Worm (Caenorhabditis elegans) whole organism, L2 larva: ENCODE results near the gene mdh-2.

Experiments
- C34F6.9 ChIP-seq: fragments of 150-350 bp; optimal IDR thresholded peaks from 2 replicates; lab custom pipeline; 2014; ENCODE audit warnings: missing biosample characterization, missing genetic modification characterization
- F13H6.1 ChIP-seq: sonication (generic microtip); optimal IDR thresholded peaks from 2 replicates; lab custom pipeline; 2016; ENCODE audit warnings: missing genetic modification characterization, missing compliant biosample characterization
- R02D3.7 ChIP-seq: fragments of 150-350 bp; optimal IDR thresholded peaks from 2 replicates; lab custom pipeline; 2014; ENCODE audit warnings: missing biosample characterization, missing genetic modification characterization
- Y55F3AM.14 ChIP-seq: fragments of 200-800 bp; sonication (Bioruptor generic); optimal IDR thresholded peaks from 2 replicates; lab custom pipeline; 2018; ENCODE audit warnings: mild to moderate bottlenecking, missing genetic modification characterization, missing compliant biosample characterization
- alr-1 ChIP-seq: fragments of 150-350 bp; optimal IDR thresholded peaks from 2 replicates; lab custom pipeline; 2014; ENCODE audit warnings: missing biosample characterization, missing genetic modification characterization
- aly-2 ChIP-seq: fragments of 150-350 bp; optimal IDR thresholded peaks from 2 replicates; lab custom pipeline; 2014; ENCODE audit warnings: missing biosample characterization, missing genetic modification characterization
- blmp-1 ChIP-seq: sonication (generic microtip); optimal IDR thresholded peaks from 2 replicates; lab custom pipeline; 2017; ENCODE audit warnings: missing genetic modification characterization, mild to moderate bottlenecking, missing compliant biosample characterization, antibody characterized with exemption, moderate library complexity; ENCODE audit not compliant: insufficient read depth
- ceh-16 ChIP-seq: fragments of 150-350 bp; optimal IDR thresholded peaks from 2 replicates; lab custom pipeline; 2014; ENCODE audit warnings: missing biosample characterization, missing genetic modification characterization
- ceh-82 ChIP-seq: fragments of 150-350 bp; optimal IDR thresholded peaks from 2 replicates; lab custom pipeline; 2014; ENCODE audit warnings: missing biosample characterization, missing genetic modification characterization
- crh-2 ChIP-seq: sonication (generic microtip); optimal IDR thresholded peaks from 2 replicates; lab custom pipeline; 2017; ENCODE audit warnings: missing biosample characterization, missing genetic modification characterization
- dmd-4 ChIP-seq: sonication (generic microtip); optimal IDR thresholded peaks from 2 replicates; lab custom pipeline; 2017; ENCODE audit warnings: missing biosample characterization, missing genetic modification characterization
- egl-27 ChIP-seq: sonication (generic microtip); optimal IDR thresholded peaks from 3 replicates; lab custom pipeline; 2017; ENCODE audit warnings: missing biosample characterization, missing genetic modification reagents, missing genetic modification characterization
- elt-1 ChIP-seq: fragments of 150-350 bp; optimal IDR thresholded peaks from 2 replicates; lab custom pipeline; 2014; ENCODE audit warnings: missing biosample characterization, missing genetic modification characterization
- elt-3 ChIP-seq: sonication (generic microtip); optimal IDR thresholded peaks from 2 replicates; lab custom pipeline; 2017; ENCODE audit warnings: missing biosample characterization, missing genetic modification characterization
- fos-1 ChIP-seq: fragments of 150-350 bp; optimal IDR thresholded peaks from 2 replicates; lab custom pipeline; 2014; ENCODE audit warnings: missing biosample characterization, missing genetic modification characterization
- gmeb-1 ChIP-seq: fragments of 150-350 bp; optimal IDR thresholded peaks from 2 replicates; lab custom pipeline; 2014; ENCODE audit warnings: missing biosample characterization, missing genetic modification characterization
- lin-11 ChIP-seq: fragments of 150-350 bp; sonication (generic microtip); optimal IDR thresholded peaks from 2 replicates; lab custom pipeline; 2014; ENCODE audit warnings: missing biosample characterization, missing genetic modification characterization, inconsistent platforms, mixed read lengths
- lin-13 ChIP-seq: fragments of 150-350 bp; optimal IDR thresholded peaks from 2 replicates; lab custom pipeline; 2014; ENCODE audit warnings: missing biosample characterization, missing genetic modification reagents, missing genetic modification characterization
- lin-39 ChIP-seq: fragments of 150-350 bp; optimal IDR thresholded peaks from 2 replicates; lab custom pipeline; 2014; ENCODE audit warnings: missing biosample characterization, missing genetic modification reagents, missing genetic modification characterization
- lsy-2 ChIP-seq, 2 experiments: fragments of 150-350 bp in 1 of 2; sonication (generic microtip) in 1 of 2; optimal IDR thresholded peaks; 2 replicates each; lab custom pipeline; 2014 to 2017; ENCODE audit warnings: missing biosample characterization in 2 of 2, missing genetic modification characterization in 2 of 2
- mab-5 ChIP-seq: fragments of 150-350 bp; optimal IDR thresholded peaks from 2 replicates; lab custom pipeline; 2014; ENCODE audit warnings: missing biosample characterization, missing genetic modification characterization
- mbf-1 ChIP-seq: sonication (generic microtip); optimal IDR thresholded peaks from 2 replicates; lab custom pipeline; 2017; ENCODE audit warnings: missing biosample characterization, missing genetic modification characterization
- mdl-1 ChIP-seq, 2 experiments: fragments of 150-350 bp in 1 of 2; sonication (generic microtip) in 1 of 2; optimal IDR thresholded peaks; 2 replicates each; lab custom pipeline; 2017; ENCODE audit warnings: missing biosample characterization in 2 of 2, missing genetic modification characterization in 2 of 2
- nhr-10 ChIP-seq: sonication (generic microtip); optimal IDR thresholded peaks from 2 replicates; lab custom pipeline; 2017; ENCODE audit warnings: missing biosample characterization, missing genetic modification characterization
- nhr-11 ChIP-seq: fragments of 150-350 bp; optimal IDR thresholded peaks from 2 replicates; lab custom pipeline; 2014; ENCODE audit warnings: missing biosample characterization, missing genetic modification characterization
- nhr-12 ChIP-seq: fragments of 150-350 bp; optimal IDR thresholded peaks from 2 replicates; lab custom pipeline; 2014; ENCODE audit warnings: missing biosample characterization, missing genetic modification characterization
- nhr-129 ChIP-seq: fragments of 150-350 bp; optimal IDR thresholded peaks from 2 replicates; lab custom pipeline; 2014; ENCODE audit warnings: missing biosample characterization, missing genetic modification characterization
- nhr-21 ChIP-seq: fragments of 150-350 bp; optimal IDR thresholded peaks from 2 replicates; lab custom pipeline; 2014; ENCODE audit warnings: missing biosample characterization, missing genetic modification characterization
- nhr-23 ChIP-seq: fragments of 150-350 bp; optimal IDR thresholded peaks from 2 replicates; lab custom pipeline; 2014; ENCODE audit warnings: missing biosample characterization, missing genetic modification reagents, missing genetic modification characterization
- nhr-25 ChIP-seq: fragments of 150-350 bp; sonication (generic microtip); optimal IDR thresholded peaks from 3 replicates; lab custom pipeline; 2014; ENCODE audit warnings: missing biosample characterization, missing genetic modification characterization
- nhr-6 ChIP-seq: fragments of 150-350 bp; optimal IDR thresholded peaks from 2 replicates; lab custom pipeline; 2014; ENCODE audit warnings: missing biosample characterization, missing genetic modification characterization
- nhr-77 ChIP-seq: fragments of 150-350 bp; optimal IDR thresholded peaks from 2 replicates; lab custom pipeline; 2014; ENCODE audit warnings: missing biosample characterization, missing genetic modification characterization
- peb-1 ChIP-seq: fragments of 150-350 bp; optimal IDR thresholded peaks from 2 replicates; lab custom pipeline; 2014; ENCODE audit warnings: missing biosample characterization, missing genetic modification characterization
- sem-4 ChIP-seq: fragments of 150-350 bp; optimal IDR thresholded peaks from 2 replicates; lab custom pipeline; 2014; ENCODE audit warnings: missing biosample characterization, missing genetic modification reagents, missing genetic modification characterization
- skn-1 ChIP-seq: sonication (generic microtip); optimal IDR thresholded peaks from 2 replicates; lab custom pipeline; 2017; ENCODE audit warnings: missing biosample characterization, missing genetic modification characterization
- sma-3 ChIP-seq: sonication (generic microtip); optimal IDR thresholded peaks from 2 replicates; lab custom pipeline; 2016; ENCODE audit warnings: missing genetic modification reagents, missing genetic modification characterization, missing compliant biosample characterization
- sma-9 ChIP-seq, 2 experiments: fragments of 150-350 bp in 1 of 2; sonication (generic microtip) in 1 of 2; optimal IDR thresholded peaks; 2 replicates each; lab custom pipeline; 2014 to 2016; ENCODE audit warnings: missing genetic modification characterization in 2 of 2, mild to moderate bottlenecking in 1 of 2, missing biosample characterization in 1 of 2, missing compliant biosample characterization in 1 of 2, missing genetic modification reagents in 1 of 2, moderate library complexity in 1 of 2
- unc-39 ChIP-seq: fragments of 150-350 bp; optimal IDR thresholded peaks from 2 replicates; lab custom pipeline; 2014; ENCODE audit warnings: missing biosample characterization, missing genetic modification characterization
- unc-55 ChIP-seq: fragments of 150-350 bp; sonication (generic microtip); optimal IDR thresholded peaks from 3 replicates; lab custom pipeline; 2014; ENCODE audit warnings: missing biosample characterization, missing genetic modification reagents, missing genetic modification characterization
- unc-62 ChIP-seq: fragments of 150-350 bp; optimal IDR thresholded peaks from 2 replicates; lab custom pipeline; 2014; ENCODE audit warnings: missing biosample characterization, missing genetic modification reagents, missing genetic modification characterization
- zag-1 ChIP-seq: fragments of 150-350 bp; optimal IDR thresholded peaks from 2 replicates; lab custom pipeline; 2014; ENCODE audit warnings: missing biosample characterization, missing genetic modification characterization
- ztf-1 ChIP-seq: fragments of 200-800 bp; sonication (Bioruptor generic); conservative IDR thresholded peaks from 2 replicates; pipeline ENCODE4 v1.3.6; 2022; ENCODE audit warnings: missing genetic modification characterization, missing compliant biosample characterization

mdh-2 gene

DNA sequence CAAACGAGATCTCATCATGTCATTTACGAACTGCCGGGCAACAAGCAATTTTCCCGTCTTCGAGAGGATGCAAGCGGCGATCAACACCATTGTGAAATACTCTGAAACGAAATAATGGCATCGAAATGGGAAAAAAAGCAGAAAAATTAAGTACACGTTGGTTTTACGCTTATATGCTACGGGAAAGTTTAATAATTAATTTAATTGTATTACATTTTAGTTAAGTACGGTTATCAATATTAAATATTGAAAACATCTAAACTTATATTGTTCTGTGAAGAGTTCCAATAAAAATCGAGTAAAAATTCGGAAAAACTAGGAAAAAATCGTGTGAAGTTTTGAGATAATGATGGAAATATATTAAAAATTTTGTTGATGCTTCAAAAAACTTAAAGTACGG, 17.0 kb upstream of the mdh-2 start, which contains the start of gene copd-1:
Gene copd-1 (minus strand): TSS at position 101 of the 400 bp plus-strand sequence.
- TF ChIP-seq Y55F3AM.14 (no peak), nhr-23 (tag; lab: Kevin White, UChicago) (no peak)
- TF ChIP-seq, all 48 proteins: peak for 0

DNA sequence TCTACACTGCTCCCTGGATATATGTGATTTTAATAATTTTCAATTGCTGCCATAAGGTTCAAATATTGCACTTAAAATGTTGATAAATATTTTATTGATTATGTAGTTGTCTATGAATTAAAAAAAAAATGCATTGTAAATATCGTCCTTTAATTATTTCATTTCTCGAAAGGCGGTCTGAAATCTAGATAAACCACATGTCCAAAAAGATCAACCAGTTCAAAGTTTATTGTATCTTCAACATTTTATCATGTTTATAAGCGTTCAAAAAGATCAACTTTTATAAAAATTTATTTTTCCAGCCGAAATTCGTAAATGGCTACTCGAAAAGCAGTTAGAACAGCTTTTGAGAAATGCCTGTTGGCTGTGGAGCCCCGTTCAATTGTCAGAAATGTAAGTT, 12.0 kb upstream of the mdh-2 start, which contains the start of gene C13B9.2:
Gene C13B9.2 (plus strand): TSS at position 301 of the 400 bp plus-strand sequence.
- TF ChIP-seq mdl-1 (tag; optimal IDR thresholded peaks at IDR 0.05; lab: Kevin White, UChicago) (no peak), lin-11 (tag; lab: Kevin White, UChicago) (no peak), alr-1 (tag; lab: Kevin White, UChicago) (no peak), ceh-82 (tag; lab: Kevin White, UChicago) (no peak), nhr-6 (tag; lab: Kevin White, UChicago) (no peak), egl-27 (no peak), Y55F3AM.14 (no peak), lin-39 (tag; lab: Kevin White, UChicago) (no peak), nhr-21 (tag; lab: Kevin White, UChicago) (no peak), unc-39 (tag; lab: Kevin White, UChicago) (no peak), ztf-1 (no peak), blmp-1 (tag; lab: Kevin White, UChicago) (no peak), nhr-23 (tag; lab: Kevin White, UChicago) (no peak), sem-4 (no peak), ceh-16 (tag; lab: Kevin White, UChicago) (no peak), nhr-12 (tag; lab: Kevin White, UChicago) (no peak), nhr-10 (no peak), mab-5 (tag; lab: Kevin White, UChicago) (no peak), nhr-11 (no peak)

- TF ChIP-seq unc-55 (peak; percentile 81), crh-2 (peak; percentile 51), mab-5 (tag; lab: Kevin White, UChicago) (peak; percentile 13), mbf-1 (no peak), nhr-21 (tag; lab: Kevin White, UChicago) (peak; percentile 7), nhr-129 (tag; lab: Kevin White, UChicago) (peak; percentile 26), alr-1 (tag; lab: Kevin White, UChicago) (no peak), fos-1 (tag; lab: Kevin White, UChicago) (peak; percentile 27), lsy-2 (tag; optimal IDR thresholded peaks at IDR 0.05; lab: Kevin White, UChicago) (peak; percentile 23 to 77), lin-13 (GFP tag; lab: Kevin White, UChicago) (peak; percentile 38), dmd-4 (no peak), C34F6.9 (tag; lab: Kevin White, UChicago) (peak; percentile 68), zag-1 (tag; lab: Kevin White, UChicago) (no peak), peb-1 (no peak), sma-9 (GFP tag; optimal IDR thresholded peaks at IDR 0.05; lab: Kevin White, UChicago) (peak; percentile 28), sma-9 (tag; optimal IDR thresholded peaks at IDR 0.05; lab: Kevin White, UChicago) (no peak), gmeb-1 (tag; lab: Kevin White, UChicago) (peak; percentile 96)
These were observed 7.2 kb upstream of the mdh-2 start, which contains the start of gene cmtr-2 for ce11 chrIII:6615064-6615463. Gene cmtr-2, plus strand, starts transcription at chrIII:6615414.

DNA sequence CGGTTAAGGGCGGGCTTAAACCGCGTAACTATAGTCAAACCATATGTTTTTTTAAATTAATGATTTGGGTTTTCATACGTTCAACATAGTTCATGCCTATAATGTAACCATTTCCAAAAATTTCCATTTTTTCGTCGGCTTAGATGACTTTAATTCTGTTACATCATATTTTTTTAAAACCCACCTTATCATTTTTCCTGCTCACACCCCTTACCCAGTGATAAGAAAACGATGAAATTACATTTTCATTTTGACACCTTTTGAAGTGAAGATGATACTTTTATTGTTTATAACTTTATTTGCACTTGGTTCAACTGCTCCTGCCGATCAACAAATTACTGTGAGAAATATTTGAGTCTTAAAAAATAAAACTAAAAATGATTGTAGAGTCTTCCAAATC, 4.4 kb upstream of the mdh-2 start, which contains the start of gene ctsa-4.2:
Gene ctsa-4.2 (plus strand): TSS at position 247 of the 400 bp plus-strand sequence.
- TF ChIP-seq nhr-129 (tag; lab: Kevin White, UChicago) (peak; percentile 32), dmd-4 (no peak), C34F6.9 (tag; lab: Kevin White, UChicago) (no peak), ztf-1 (no peak), nhr-6 (tag; lab: Kevin White, UChicago) (no peak), R02D3.7 (tag; lab: Kevin White, UChicago) (no peak), sem-4 (no peak), unc-62 (GFP tag; lab: Kevin White, UChicago) (no peak), nhr-77 (tag; lab: Kevin White, UChicago) (no peak), mdl-1 (tag; optimal IDR thresholded peaks at IDR 0.05; lab: Kevin White, UChicago) (no peak), elt-1 (tag; lab: Kevin White, UChicago) (no peak), Y55F3AM.14 (no peak), aly-2 (no peak), zag-1 (tag; lab: Kevin White, UChicago) (no peak), gmeb-1 (tag; lab: Kevin White, UChicago) (no peak), peb-1 (no peak), alr-1 (tag; lab: Kevin White, UChicago) (no peak), fos-1 (tag; lab: Kevin White, UChicago) (peak; percentile 62), mab-5 (tag; lab: Kevin White, UChicago) (no peak), unc-55 (no peak), nhr-23 (tag; lab: Kevin White, UChicago) (no peak), unc-39 (tag; lab: Kevin White, UChicago) (no peak), nhr-25 (tag; lab: Kevin White, UChicago) (no peak), nhr-11 (no peak), sma-3 (GFP tag; lab: Kevin White, UChicago) (no peak), lsy-2 (tag; optimal IDR thresholded peaks at IDR 0.05; lab: Kevin White, UChicago) (no peak), lin-39 (tag; lab: Kevin White, UChicago) (no peak), ceh-82 (tag; lab: Kevin White, UChicago) (no peak), skn-1 (peak; percentile 82), blmp-1 (tag; lab: Kevin White, UChicago) (no peak), F13H6.1 (no peak), elt-3 (tag; lab: Kevin White, UChicago) (no peak), nhr-10 (no peak), lin-13 (GFP tag; lab: Kevin White, UChicago) (no peak), crh-2 (peak; percentile 14), sma-9 (GFP tag; optimal IDR thresholded peaks at IDR 0.05; lab: Kevin White, UChicago) (peak; percentile 20), sma-9 (tag; optimal IDR thresholded peaks at IDR 0.05; lab: Kevin White, UChicago) (no peak)
